Worm (Caenorhabditis elegans) whole organism, L1 larva: ENCODE measurements around the gene T23B12.6.
A peak's percentile ranks its signal among the peaks of the same experiment; 100 is the strongest.

Experiments
- C04F5.9 ChIP-seq: sonication (generic microtip); optimal IDR thresholded peaks from 2 replicates; lab custom pipeline; 2016; ENCODE audit warnings: missing genetic modification characterization, missing compliant biosample characterization
- aly-2 ChIP-seq: fragments of 150-350 bp; optimal IDR thresholded peaks from 2 replicates; lab custom pipeline; 2014; ENCODE audit warnings: missing biosample characterization, missing genetic modification characterization
- blmp-1 ChIP-seq: fragments of 150-350 bp; optimal IDR thresholded peaks from 2 replicates; lab custom pipeline; 2014; ENCODE audit warnings: missing biosample characterization, missing genetic modification characterization
- ceh-82 ChIP-seq, 3 experiments: fragments of 150-350 bp in 1 of 3; sonication (generic microtip) in 2 of 3; optimal IDR thresholded peaks; 2 replicates each; lab custom pipeline; 2014 to 2017; ENCODE audit warnings: missing biosample characterization in 3 of 3, missing genetic modification characterization in 3 of 3
- ceh-88 ChIP-seq: fragments of 200-800 bp; sonication (Bioruptor generic); IDR thresholded peaks from 2 replicates; pipeline ENCODE4 v1.3.6; 2022; ENCODE audit warnings: missing genetic modification characterization, missing compliant biosample characterization
- ceh-90 ChIP-seq: sonication (generic microtip); optimal IDR thresholded peaks from 2 replicates; lab custom pipeline; 2016; ENCODE audit warnings: missing genetic modification characterization, missing compliant biosample characterization
- ces-1 ChIP-seq: fragments of 150-350 bp; optimal IDR thresholded peaks from 2 replicates; lab custom pipeline; 2014; ENCODE audit warnings: missing biosample characterization, missing genetic modification reagents, missing genetic modification characterization
- dpl-1 ChIP-seq, 3 experiments: fragments of 150-350 bp in 2 of 3; sonication (generic microtip) in 1 of 3; optimal IDR thresholded peaks; 2 replicates each; lab custom pipeline; 2014 to 2017; ENCODE audit warnings: missing biosample characterization in 3 of 3, missing genetic modification characterization in 3 of 3, missing genetic modification reagents in 3 of 3
- egl-13 ChIP-seq: sonication (generic microtip); optimal IDR thresholded peaks from 2 replicates; lab custom pipeline; 2016; ENCODE audit warnings: missing genotype, missing genetic modification reagents, missing genetic modification characterization, missing compliant biosample characterization
- egl-27 ChIP-seq, 2 experiments: fragments of 150-350 bp in 1 of 2; sonication (generic microtip); optimal IDR thresholded peaks; 3 replicates each; lab custom pipeline; 2017 to 2018; ENCODE audit warnings: missing biosample characterization in 2 of 2, missing genetic modification characterization in 2 of 2, missing genetic modification reagents in 2 of 2
- ets-5 ChIP-seq: fragments of 200-800 bp; sonication (Bioruptor generic); IDR thresholded peaks from 2 replicates; pipeline ENCODE4 v1.3.6; 2022; ENCODE audit warnings: missing genetic modification characterization, missing compliant biosample characterization
- fkh-10 ChIP-seq: sonication (generic microtip); optimal IDR thresholded peaks from 2 replicates; lab custom pipeline; 2017; ENCODE audit warnings: missing biosample characterization, missing genetic modification reagents, missing genetic modification characterization
- fkh-8 ChIP-seq: sonication (generic microtip); optimal IDR thresholded peaks from 2 replicates; lab custom pipeline; 2016; ENCODE audit warnings: mild to moderate bottlenecking, missing genetic modification characterization, missing compliant biosample characterization
- grh-1 ChIP-seq: fragments of 200-800 bp; sonication (Bioruptor generic); IDR thresholded peaks from 2 replicates; pipeline ENCODE4 v1.3.6; 2022; ENCODE audit warnings: missing genetic modification reagents, missing genetic modification characterization, missing compliant biosample characterization
- lin-14 ChIP-seq: fragments of 200-800 bp; sonication (Bioruptor generic); optimal IDR thresholded peaks from 2 replicates; lab custom pipeline; 2018; ENCODE audit warnings: mild to moderate bottlenecking, missing genetic modification characterization, moderate library complexity, missing compliant biosample characterization
- lin-15B ChIP-seq: fragments of 150-350 bp; sonication (generic microtip); optimal IDR thresholded peaks from 3 replicates; lab custom pipeline; 2014; ENCODE audit warnings: missing biosample characterization, missing genetic modification characterization
- lsy-2 ChIP-seq, 2 experiments: fragments of 150-350 bp; optimal IDR thresholded peaks; 2 replicates each; lab custom pipeline; 2014; ENCODE audit warnings: missing biosample characterization in 2 of 2, missing genetic modification characterization in 2 of 2
- mab-9 ChIP-seq: fragments of 200-800 bp; sonication (Bioruptor generic); IDR thresholded peaks from 2 replicates; pipeline ENCODE4 v1.3.6; 2022; ENCODE audit warnings: missing genetic modification reagents, missing genetic modification characterization, missing compliant biosample characterization
- mef-2 ChIP-seq: fragments of 150-350 bp; optimal IDR thresholded peaks from 2 replicates; lab custom pipeline; 2014; ENCODE audit warnings: missing biosample characterization, missing genetic modification characterization
- mep-1 ChIP-seq: fragments of 150-350 bp; optimal IDR thresholded peaks from 2 replicates; lab custom pipeline; 2014; ENCODE audit warnings: missing biosample characterization, missing genetic modification characterization
- nhr-12 ChIP-seq: sonication (generic microtip); optimal IDR thresholded peaks from 2 replicates; lab custom pipeline; 2017; ENCODE audit warnings: missing biosample characterization, missing genetic modification characterization
- nhr-19 ChIP-seq: fragments of 200-800 bp; sonication (Bioruptor generic); conservative IDR thresholded peaks from 2 replicates; pipeline ENCODE4 v1.3.6; 2022; ENCODE audit warnings: missing genetic modification characterization, missing compliant biosample characterization
- nhr-20 ChIP-seq: sonication (generic microtip); optimal IDR thresholded peaks from 2 replicates; lab custom pipeline; 2016; ENCODE audit warnings: mild to moderate bottlenecking, missing genetic modification characterization, missing compliant biosample characterization
- nhr-47 ChIP-seq: sonication (generic microtip); optimal IDR thresholded peaks from 2 replicates; lab custom pipeline; 2016; ENCODE audit warnings: mild to moderate bottlenecking, missing genetic modification characterization, moderate library complexity, missing compliant biosample characterization
- nhr-77 ChIP-seq: fragments of 150-350 bp; optimal IDR thresholded peaks from 2 replicates; lab custom pipeline; 2014; ENCODE audit warnings: missing biosample characterization, missing genetic modification characterization
- nhr-84 ChIP-seq: sonication (generic microtip); optimal IDR thresholded peaks from 2 replicates; lab custom pipeline; 2017; ENCODE audit warnings: missing biosample characterization, missing genetic modification characterization
- nhr-85 ChIP-seq: sonication (generic microtip); peaks from one replicate; lab custom pipeline; 2016; ENCODE audit warnings: missing genetic modification characterization, inconsistent platforms, missing compliant biosample characterization
- nhr-90 ChIP-seq: sonication (generic microtip); optimal IDR thresholded peaks from 2 replicates; lab custom pipeline; 2016; ENCODE audit warnings: mild to moderate bottlenecking, missing genetic modification characterization, missing compliant biosample characterization; ENCODE audit not compliant: poor library complexity
- pag-3 ChIP-seq: sonication (generic microtip); optimal IDR thresholded peaks from 2 replicates; lab custom pipeline; 2017; ENCODE audit warnings: missing genetic modification characterization, mild to moderate bottlenecking, missing compliant biosample characterization, antibody characterized with exemption, borderline replicate concordance; ENCODE audit not compliant: insufficient read depth
- rnt-1 ChIP-seq: sonication (generic microtip); optimal IDR thresholded peaks from 2 replicates; lab custom pipeline; 2016; ENCODE audit warnings: mild to moderate bottlenecking, missing genetic modification characterization, moderate library complexity, missing compliant biosample characterization
- snu-23 ChIP-seq: sonication (generic microtip); optimal IDR thresholded peaks from 2 replicates; lab custom pipeline; 2016; ENCODE audit warnings: missing genetic modification characterization, missing compliant biosample characterization
- sox-4 ChIP-seq: sonication (generic microtip); optimal IDR thresholded peaks from 2 replicates; lab custom pipeline; 2016; ENCODE audit warnings: missing genetic modification characterization, missing compliant biosample characterization
- sup-37 ChIP-seq: fragments of 200-800 bp; sonication (Bioruptor generic); optimal IDR thresholded peaks from 2 replicates; lab custom pipeline; 2018; ENCODE audit warnings: mild to moderate bottlenecking, missing genetic modification characterization, missing compliant biosample characterization
- tbx-2 ChIP-seq: sonication (generic microtip); optimal IDR thresholded peaks from 2 replicates; lab custom pipeline; 2016; ENCODE audit warnings: missing genetic modification characterization, missing compliant biosample characterization
- tlp-1 ChIP-seq: fragments of 150-350 bp; optimal IDR thresholded peaks from 2 replicates; lab custom pipeline; 2014; ENCODE audit warnings: missing biosample characterization, missing genetic modification characterization
- unc-130 ChIP-seq: fragments of 150-350 bp; optimal IDR thresholded peaks from 2 replicates; lab custom pipeline; 2017; ENCODE audit warnings: missing biosample characterization, missing genetic modification characterization, inconsistent platforms
- unc-98 ChIP-seq: fragments of 200-800 bp; sonication (Bioruptor generic); IDR thresholded peaks from 2 replicates; pipeline ENCODE4 v1.3.6; 2022; ENCODE audit warnings: missing genetic modification characterization, missing compliant biosample characterization
- xbp-1 ChIP-seq: sonication (generic microtip); optimal IDR thresholded peaks from 2 replicates; lab custom pipeline; 2016; ENCODE audit warnings: missing genetic modification characterization, missing compliant biosample characterization
- zag-1 ChIP-seq: fragments of 150-350 bp; optimal IDR thresholded peaks from 2 replicates; lab custom pipeline; 2014; ENCODE audit warnings: missing biosample characterization, missing genetic modification characterization
- zip-4 ChIP-seq: fragments of 200-800 bp; sonication (Bioruptor generic); optimal IDR thresholded peaks from 2 replicates; lab custom pipeline; 2018; ENCODE audit warnings: mild to moderate bottlenecking, missing genetic modification characterization, moderate library complexity, missing compliant biosample characterization
- ztf-11 ChIP-seq, 2 experiments: sonication (generic microtip); optimal IDR thresholded peaks; 2 replicates each; lab custom pipeline; 2016 to 2017; ENCODE audit warnings: missing genetic modification characterization in 2 of 2, missing biosample characterization in 1 of 2, missing compliant biosample characterization in 1 of 2

The T23B12.6 gene

DNA sequence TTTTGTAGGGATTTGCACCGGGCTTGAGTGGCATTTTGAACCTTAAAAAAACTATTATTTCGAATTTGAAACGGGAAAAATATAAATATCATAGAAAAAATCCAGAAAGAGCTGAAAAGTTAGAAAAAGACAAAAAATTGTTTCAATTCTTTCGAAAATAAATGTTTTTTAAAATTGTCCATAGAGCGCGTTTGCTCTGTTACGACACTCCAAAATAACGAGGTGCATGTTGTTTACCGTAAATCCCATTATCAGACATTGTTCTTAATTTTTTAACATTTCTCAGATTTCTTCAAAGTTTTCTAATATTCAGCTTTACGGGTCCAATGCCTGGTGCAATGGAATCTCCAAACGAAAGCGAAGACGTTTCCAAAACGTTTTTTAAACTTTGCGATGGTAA is 1.9 kb upstream of the T23B12.6 start, which contains the start of the genes dnj-22 and natc-1 (continued):
- 0 out of 2 replicates have a peak, but pooled peaks have one; percentile 17 for TF ChIP-seq grh-1
- TF ChIP-seq blmp-1 (tag; lab: Kevin White, UChicago): peak; percentile 81
- TF ChIP-seq mab-9: peak; percentile 36; the same call in 1 of the 2 replicates
- TF ChIP-seq nhr-77 (tag; lab: Kevin White, UChicago): peak; percentile 72
- TF ChIP-seq nhr-20 (tag; lab: Kevin White, UChicago): peak; percentile 88
- peak; percentile 32 for TF ChIP-seq C04F5.9 (tag; lab: Kevin White, UChicago)
- TF ChIP-seq lin-15B (tag; lab: Kevin White, UChicago): peak; percentile 87
- no peak for TF ChIP-seq pag-3 (tag; lab: Kevin White, UChicago)
- TF ChIP-seq nhr-90 (tag; lab: Kevin White, UChicago): peak; percentile 81
- TF ChIP-seq aly-2 (tag; lab: Kevin White, UChicago): peak; percentile 84
- peak; percentile 73 to 83 (median 79) for TF ChIP-seq dpl-1 (GFP tag; optimal IDR thresholded peaks at IDR 0.05; lab: Kevin White, UChicago)
- TF ChIP-seq tbx-2 (tag; lab: Kevin White, UChicago): peak; percentile 80
- TF ChIP-seq, all 84 proteins: peak for 56

DNA sequence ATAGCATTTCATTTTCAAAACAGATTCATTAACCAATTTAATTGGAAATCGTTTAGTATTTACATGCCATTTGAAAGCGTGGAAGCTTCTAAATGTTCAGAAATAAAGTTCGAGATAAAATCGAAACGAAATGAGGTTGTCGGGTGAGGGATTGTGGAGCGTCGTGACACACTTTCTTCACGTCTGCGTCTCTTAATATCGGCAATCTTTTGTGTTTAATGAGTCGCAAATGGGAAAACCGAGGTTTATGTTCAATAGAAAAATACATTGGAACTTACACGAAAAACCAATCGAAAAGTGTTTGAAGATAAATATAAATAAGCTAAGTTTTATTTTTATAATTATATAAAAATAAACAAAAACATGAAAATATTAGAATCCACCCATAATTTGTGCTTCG is 581 bp upstream of the T23B12.6 start:
- TF ChIP-seq ces-1 (GFP tag; lab: Kevin White, UChicago): no peak
- TF ChIP-seq sox-4: no peak
- TF ChIP-seq nhr-84 (tag; lab: Kevin White, UChicago): no peak
- TF ChIP-seq fkh-10 (GFP tag; lab: Kevin White, UChicago): no peak
- TF ChIP-seq rnt-1: no peak
- no peak for TF ChIP-seq unc-98 (GFP tag; lab: Robert Waterston, UW)
- peak; percentile 53 for TF ChIP-seq nhr-85 (tag; lab: Kevin White, UChicago)
- no peak for TF ChIP-seq zag-1 (tag; lab: Kevin White, UChicago)
- no peak for TF ChIP-seq xbp-1 (tag; lab: Kevin White, UChicago)
- TF ChIP-seq zip-4 (GFP tag; lab: Kevin White, UChicago): no peak
- TF ChIP-seq ets-5 (GFP tag; lab: Robert Waterston, UW): no peak
- no peak for TF ChIP-seq fkh-8 (tag; lab: Kevin White, UChicago)
- no peak for TF ChIP-seq mab-9
- TF ChIP-seq snu-23 (GFP tag; lab: Kevin White, UChicago): no peak
- TF ChIP-seq ztf-11 (tag; optimal IDR thresholded peaks at IDR 0.05; lab: Kevin White, UChicago): no peak
- no peak for TF ChIP-seq unc-130 (tag; lab: Kevin White, UChicago)
- peak in 1 of 3 experiments; percentile 9 for TF ChIP-seq ceh-82 (tag; optimal IDR thresholded peaks at IDR 0.05; lab: Kevin White, UChicago)
- TF ChIP-seq nhr-19 (GFP tag; lab: Robert Waterston, UW): no peak
- TF ChIP-seq blmp-1 (tag; lab: Kevin White, UChicago): peak; percentile 82
- TF ChIP-seq egl-13 (tag; lab: Kevin White, UChicago): no peak
- TF ChIP-seq lin-15B (tag; lab: Kevin White, UChicago): no peak
- TF ChIP-seq sup-37 (GFP tag; lab: Kevin White, UChicago): no peak
- no peak for TF ChIP-seq ceh-88 (GFP tag; lab: Robert Waterston, UW)
- TF ChIP-seq lsy-2 (tag; optimal IDR thresholded peaks at IDR 0.05; lab: Kevin White, UChicago): peak in 1 of 2 experiments; percentile 29
- no peak for TF ChIP-seq nhr-12 (tag; lab: Kevin White, UChicago)
- TF ChIP-seq lin-14 (GFP tag; lab: Kevin White, UChicago): peak; percentile 53
- no peak for TF ChIP-seq mef-2 (tag; lab: Kevin White, UChicago)
- TF ChIP-seq mep-1 (tag; lab: Kevin White, UChicago): peak; percentile 29
- TF ChIP-seq ceh-90 (tag; lab: Kevin White, UChicago): no peak
- TF ChIP-seq tlp-1 (tag; lab: Kevin White, UChicago): no peak
- no peak for TF ChIP-seq egl-27 (tag; optimal IDR thresholded peaks at IDR 0.05; lab: Kevin White, UChicago)
- TF ChIP-seq nhr-47 (tag; lab: Kevin White, UChicago): no peak
